Worm (Caenorhabditis elegans) whole organism, young adult: ENCODE data around the gene mett-10.

Source experiments
- F23B12.7 ChIP-seq: sonication (generic microtip); optimal IDR thresholded peaks from 2 replicates; lab custom pipeline; 2017; ENCODE audit warnings: missing genetic modification characterization, mild to moderate bottlenecking, missing compliant biosample characterization, antibody characterized with exemption, moderate library complexity; ENCODE audit not compliant: insufficient read depth
- F33H1.4 ChIP-seq: fragments of 200-800 bp; sonication (Bioruptor generic); IDR thresholded peaks from 2 replicates; pipeline ENCODE4 v1.3.6; 2022; ENCODE audit warnings: missing genetic modification reagents, missing genetic modification characterization, missing compliant biosample characterization
- F52B5.7 ChIP-seq: sonication (generic microtip); optimal IDR thresholded peaks from 2 replicates; lab custom pipeline; 2016; ENCODE audit warnings: mild to moderate bottlenecking, missing genetic modification characterization, missing compliant biosample characterization
- Y53F4B.3 ChIP-seq: fragments of 200-800 bp; sonication (Bioruptor generic); IDR thresholded peaks from 2 replicates; pipeline ENCODE4 v1.3.6; 2022; ENCODE audit warnings: missing genetic modification reagents, missing genetic modification characterization, missing compliant biosample characterization
- ZK185.1 ChIP-seq: sonication (generic microtip); optimal IDR thresholded peaks from 2 replicates; lab custom pipeline; 2016; ENCODE audit warnings: mild to moderate bottlenecking, missing genetic modification characterization, missing compliant biosample characterization; ENCODE audit not compliant: poor library complexity, severe bottlenecking
- attf-6 ChIP-seq: fragments of 200-800 bp; sonication (Bioruptor generic); IDR thresholded peaks from 2 replicates; pipeline ENCODE4 v1.3.6; 2022; ENCODE audit warnings: missing genetic modification reagents, missing genetic modification characterization, missing compliant biosample characterization
- bed-1 ChIP-seq: fragments of 200-800 bp; sonication (Bioruptor generic); IDR thresholded peaks from 2 replicates; pipeline ENCODE4 v1.3.6; 2022; ENCODE audit warnings: missing genetic modification reagents, missing genetic modification characterization, missing compliant biosample characterization
- cebp-1 ChIP-seq, 2 experiments: fragments of 200-800 bp in 1 of 2; sonication (Bioruptor generic) in 1 of 2; sonication (generic microtip) in 1 of 2; IDR thresholded peaks in 1 of 2; optimal IDR thresholded peaks in 1 of 2; 2 replicates each; pipeline versions ENCODE4 v1.3.6 to Lab custom; 2017 to 2022; ENCODE audit warnings: missing compliant biosample characterization in 2 of 2, missing genetic modification characterization in 2 of 2, mild to moderate bottlenecking in 1 of 2, missing genetic modification reagents in 1 of 2, moderate library complexity in 1 of 2
- ceh-79 ChIP-seq: sonication (generic microtip); optimal IDR thresholded peaks from 2 replicates; lab custom pipeline; 2017; ENCODE audit warnings: mild to moderate bottlenecking, missing genetic modification characterization, missing compliant biosample characterization
- chd-7 ChIP-seq: sonication (generic microtip); optimal IDR thresholded peaks from 2 replicates; lab custom pipeline; 2016; ENCODE audit warnings: mild to moderate bottlenecking, missing genetic modification characterization, moderate library complexity, missing compliant biosample characterization
- die-1 ChIP-seq: sonication (generic microtip); optimal IDR thresholded peaks from 2 replicates; lab custom pipeline; 2016; ENCODE audit warnings: missing genotype, mild to moderate bottlenecking, missing genetic modification characterization, missing compliant biosample characterization
- dpff-1 ChIP-seq: sonication (generic microtip); optimal IDR thresholded peaks from 2 replicates; lab custom pipeline; 2017; ENCODE audit warnings: mild to moderate bottlenecking, missing genetic modification characterization, missing compliant biosample characterization
- dpl-1 ChIP-seq: fragments of 150-350 bp; optimal IDR thresholded peaks from 2 replicates; lab custom pipeline; 2014; ENCODE audit warnings: missing biosample characterization, missing genetic modification reagents, missing genetic modification characterization
- egl-18 ChIP-seq: fragments of 200-800 bp; sonication (Bioruptor generic); IDR thresholded peaks from 2 replicates; pipeline ENCODE4 v1.3.6; 2022; ENCODE audit warnings: missing genetic modification reagents, missing genetic modification characterization, missing compliant biosample characterization
- gei-17 ChIP-seq: fragments of 200-800 bp; sonication (Bioruptor generic); optimal IDR thresholded peaks from 2 replicates; lab custom pipeline; 2018; ENCODE audit warnings: mild to moderate bottlenecking, missing genetic modification characterization, missing compliant biosample characterization
- him-1 ChIP-seq: sonication (generic microtip); optimal IDR thresholded peaks from 2 replicates; lab custom pipeline; 2016; ENCODE audit warnings: missing genotype, missing genetic modification reagents, missing genetic modification characterization, missing compliant biosample characterization
- hrde-1 ChIP-seq: sonication (generic microtip); optimal IDR thresholded peaks from 2 replicates; lab custom pipeline; 2016; ENCODE audit warnings: missing genetic modification characterization, mild to moderate bottlenecking, missing compliant biosample characterization, moderate library complexity, missing genotype, missing genetic modification reagents, borderline replicate concordance
- hsf-1 ChIP-seq: fragments of 200-800 bp; sonication (Bioruptor generic); IDR thresholded peaks from 2 replicates; pipeline ENCODE4 v1.3.6; 2022; ENCODE audit warnings: missing genetic modification reagents, missing genetic modification characterization, missing compliant biosample characterization
- lsl-1 ChIP-seq: fragments of 200-800 bp; sonication (Bioruptor generic); optimal IDR thresholded peaks from 2 replicates; lab custom pipeline; 2018; ENCODE audit warnings: mild to moderate bottlenecking, missing genetic modification characterization, moderate library complexity, missing compliant biosample characterization
- madf-6 ChIP-seq: fragments of 200-800 bp; sonication (Bioruptor generic); IDR thresholded peaks from 2 replicates; pipeline ENCODE4 v1.3.6; 2022; ENCODE audit warnings: missing genetic modification reagents, missing genetic modification characterization, missing compliant biosample characterization
- madf-8 ChIP-seq: fragments of 200-800 bp; sonication (Bioruptor generic); conservative IDR thresholded peaks from 2 replicates; pipeline ENCODE4 v1.3.6; 2022; ENCODE audit warnings: missing genetic modification reagents, missing genetic modification characterization, missing compliant biosample characterization
- nfya-2 ChIP-seq: fragments of 200-800 bp; sonication (Bioruptor generic); IDR thresholded peaks from 2 replicates; pipeline ENCODE4 v1.3.6; 2022; ENCODE audit warnings: missing genetic modification reagents, missing genetic modification characterization, missing compliant biosample characterization
- nhr-80 ChIP-seq: sonication (generic microtip); optimal IDR thresholded peaks from 2 replicates; lab custom pipeline; 2016; ENCODE audit warnings: missing genetic modification characterization, missing compliant biosample characterization
- nhr-90 ChIP-seq: sonication (generic microtip); optimal IDR thresholded peaks from 2 replicates; lab custom pipeline; 2016; ENCODE audit warnings: missing genotype, mild to moderate bottlenecking, missing genetic modification characterization, missing compliant biosample characterization
- pbrm-1 ChIP-seq: fragments of 200-800 bp; sonication (Bioruptor generic); IDR thresholded peaks from 2 replicates; pipeline ENCODE4 v1.3.6; 2022; ENCODE audit warnings: missing genetic modification reagents, missing genetic modification characterization, missing compliant biosample characterization
- rpc-1 ChIP-seq, 2 experiments: fragments of 150-350 bp in 1 of 2; sonication (generic microtip) in 1 of 2; optimal IDR thresholded peaks; 2 replicates each; lab custom pipeline; 2014 to 2018; ENCODE audit warnings: missing biosample characterization in 1 of 2, missing genetic modification characterization in 1 of 2, missing genetic modification reagents in 1 of 2, missing genotype in 1 of 2
- sdz-38 ChIP-seq: sonication (generic microtip); optimal IDR thresholded peaks from 2 replicates; lab custom pipeline; 2016; ENCODE audit warnings: missing genotype, missing genetic modification characterization, missing compliant biosample characterization
- tbp1 ChIP-seq: fragments of 200-800 bp; sonication (Bioruptor generic); optimal IDR thresholded peaks from 2 replicates; lab custom pipeline; 2018; ENCODE audit warnings: mild to moderate bottlenecking, missing genetic modification characterization, missing compliant biosample characterization
- unc-130 ChIP-seq: sonication (generic microtip); optimal IDR thresholded peaks from 2 replicates; lab custom pipeline; 2016; ENCODE audit warnings: missing genetic modification reagents, missing genetic modification characterization, missing compliant biosample characterization
- ztf-22 ChIP-seq: fragments of 200-800 bp; sonication (Bioruptor generic); optimal IDR thresholded peaks from 2 replicates; lab custom pipeline; 2018; ENCODE audit warnings: mild to moderate bottlenecking, missing genetic modification characterization, moderate library complexity, missing compliant biosample characterization
- ztf-25 ChIP-seq: fragments of 200-800 bp; sonication (Bioruptor generic); IDR thresholded peaks from 2 replicates; pipeline ENCODE4 v1.3.6; 2022; ENCODE audit warnings: missing genetic modification reagents, missing genetic modification characterization, missing compliant biosample characterization
- ztf-28 ChIP-seq: fragments of 200-800 bp; sonication (Bioruptor generic); IDR thresholded peaks from 2 replicates; pipeline ENCODE4 v1.3.6; 2022; ENCODE audit warnings: missing genetic modification reagents, missing genetic modification characterization, missing compliant biosample characterization
- ztf-3 ChIP-seq: fragments of 200-800 bp; sonication (Bioruptor generic); optimal IDR thresholded peaks from 2 replicates; lab custom pipeline; 2018; ENCODE audit warnings: mild to moderate bottlenecking, missing genetic modification characterization, missing compliant biosample characterization

The mett-10 gene

DNA sequence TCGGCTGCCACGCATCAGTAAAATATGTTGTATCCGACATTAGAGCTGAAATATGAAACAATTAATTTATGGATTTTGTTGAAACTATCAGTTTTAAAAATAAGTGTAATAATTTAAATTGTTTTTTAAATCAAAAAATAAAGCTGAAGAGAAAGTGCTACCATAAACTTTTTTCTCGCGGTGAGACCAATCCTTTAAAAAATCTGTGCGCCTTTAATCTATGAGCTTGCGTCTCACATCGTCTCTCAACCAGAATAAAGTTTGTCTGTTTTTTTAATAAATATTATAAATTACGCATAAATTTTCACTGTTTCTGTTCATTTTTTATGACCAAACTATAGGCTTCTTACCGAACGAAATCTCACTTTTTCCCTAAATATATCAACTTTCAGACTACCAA, 31.6 kb upstream of the mett-10 start, which contains the start of gene T16H12.3:
T16H12.3 (minus strand) TSS at position 51 of the 400 bp plus-strand sequence.
- TF ChIP-seq hrde-1 (tag; lab: Kevin White, UChicago) (no peak), F33H1.4 (peak; percentile 64), cebp-1 (GFP tag; IDR thresholded peaks at IDR 0.05; lab: Robert Waterston, UW) (no peak), cebp-1 (tag; optimal IDR thresholded peaks at IDR 0.05; lab: Kevin White, UChicago) (no peak), ZK185.1 (tag; lab: Kevin White, UChicago) (no peak), ceh-79 (tag; lab: Kevin White, UChicago) (no peak), madf-6 (peak; percentile 38; the same call in 1 of the 2 replicates), lsl-1 (GFP tag; lab: Kevin White, UChicago) (peak; percentile 67), tbp1 (no peak)

ce11 chrIII:10085103-10085502, 29.7 kb upstream of the mett-10 start, which contains the start of gene T16H12.13:
Gene T16H12.13, plus strand, starts transcription at chrIII:10085403.
- TF ChIP-seq pbrm-1 (GFP tag; lab: Robert Waterston, UW) (no peak), dpff-1 (no peak), hsf-1 (GFP tag; lab: Robert Waterston, UW) (no peak), die-1 (tag; lab: Kevin White, UChicago) (no peak), F23B12.7 (tag; lab: Kevin White, UChicago) (no peak), madf-8 (GFP tag; lab: Robert Waterston, UW) (no peak), sdz-38 (tag; lab: Kevin White, UChicago) (no peak), Y53F4B.3 (GFP tag; lab: Robert Waterston, UW) (no peak), chd-7 (tag; lab: Kevin White, UChicago) (no peak), unc-130 (GFP tag; lab: Kevin White, UChicago) (no peak), F52B5.7 (tag; lab: Kevin White, UChicago) (no peak), dpl-1 (GFP tag; lab: Kevin White, UChicago) (no peak), nfya-2 (GFP tag; lab: Robert Waterston, UW) (no peak)

DNA sequence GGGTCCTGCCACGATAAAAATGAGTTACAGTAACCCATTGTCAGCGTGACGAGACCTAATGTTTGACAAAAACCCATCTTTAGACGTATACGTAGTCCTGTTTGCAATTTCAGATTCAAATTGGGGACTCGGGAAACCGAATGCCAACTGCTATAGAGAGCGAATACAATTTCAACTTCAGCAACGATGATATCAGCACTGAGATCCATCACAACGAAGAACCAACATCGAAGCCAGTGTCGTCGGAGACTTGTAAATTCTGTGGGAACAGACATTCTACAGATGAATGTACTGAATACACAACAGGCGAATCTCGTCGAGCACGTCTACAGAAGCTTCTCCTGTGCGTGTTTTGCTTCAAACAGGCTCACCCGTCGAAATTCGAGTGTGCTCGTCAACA, 29.3 kb upstream of the mett-10 start:
- TF ChIP-seq lsl-1 (GFP tag; lab: Kevin White, UChicago) (no peak), nhr-90 (tag; lab: Kevin White, UChicago) (no peak), rpc-1 (optimal IDR thresholded peaks at IDR 0.05; lab: Kevin White, UChicago) (no peak), rpc-1 (tag; optimal IDR thresholded peaks at IDR 0.05; lab: Kevin White, UChicago) (no peak), attf-6 (GFP tag; lab: Robert Waterston, UW) (no peak), bed-1 (GFP tag; lab: Robert Waterston, UW) (no peak), ztf-28 (GFP tag; lab: Robert Waterston, UW) (0 out of 2 replicates have a peak, but pooled peaks have one; percentile 21), nhr-80 (tag; lab: Kevin White, UChicago) (no peak), egl-18 (no peak)

DNA sequence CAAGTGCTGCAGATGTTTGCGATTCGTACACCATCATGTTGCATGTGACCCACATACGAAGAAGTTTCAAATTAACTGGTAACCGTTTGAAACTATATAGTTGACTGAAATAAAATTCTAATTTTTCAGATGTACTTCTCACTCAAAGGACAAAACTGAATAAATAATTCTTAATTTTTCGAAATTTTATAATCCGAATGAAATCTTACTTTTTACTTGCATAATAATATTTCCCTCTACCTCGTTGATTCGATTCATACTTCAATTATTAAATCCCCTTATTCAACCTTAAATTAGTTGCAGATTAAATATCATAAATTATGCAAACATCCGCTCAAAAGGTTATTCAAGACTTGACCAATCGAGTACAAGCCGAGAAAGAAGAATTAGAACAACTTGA, 28.9 kb upstream of the mett-10 start, which contains the start of gene T16H12.2:
T16H12.2 (plus strand) TSS at position 301 of the 400 bp plus-strand sequence.
- TF ChIP-seq ztf-3 (GFP tag; lab: Kevin White, UChicago) = no peak
- TF ChIP-seq tbp1 = no peak
- TF ChIP-seq him-1 (tag; lab: Kevin White, UChicago) = no peak
- TF ChIP-seq gei-17 = no peak
- no peak for TF ChIP-seq ztf-25 (GFP tag; lab: Robert Waterston, UW)
- TF ChIP-seq ztf-22 = no peak
